Worm (Caenorhabditis elegans) whole organism, L3 larva: Measurements from ENCODE around the gene W06D11.2.

Source experiments
- nhr-237 ChIP-seq: fragments of 150-350 bp; optimal IDR thresholded peaks from 2 replicates; lab custom pipeline; 2014; ENCODE audit warnings: missing biosample characterization, missing genetic modification characterization
- unc-62 ChIP-seq: fragments of 150-350 bp; sonication (generic microtip); optimal IDR thresholded peaks from 4 replicates; lab custom pipeline; 2014; ENCODE audit warnings: missing biosample characterization, missing genetic modification reagents, missing genetic modification characterization

DNA sequence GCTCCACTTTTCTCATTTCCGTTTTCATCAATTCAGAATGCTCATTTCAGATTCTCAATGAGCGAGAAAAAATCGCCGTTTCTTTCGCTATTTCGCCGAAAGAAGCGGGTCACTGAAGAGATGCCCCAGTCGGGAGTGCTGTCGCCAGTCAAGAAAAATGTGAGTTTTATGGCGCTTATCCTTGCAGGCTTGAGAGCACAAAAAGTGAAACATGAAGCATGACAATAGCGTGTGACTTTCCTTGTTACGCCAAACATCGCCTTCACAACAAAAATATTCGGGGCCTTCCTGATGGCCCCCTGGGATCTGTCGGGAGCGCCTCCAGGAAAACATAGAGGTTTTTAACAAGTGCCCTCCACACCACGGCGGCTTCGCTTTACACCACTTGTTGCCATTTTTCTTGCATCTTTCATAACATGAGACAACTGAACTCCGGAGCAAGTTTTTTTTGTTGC is 39.9 kb downstream of the W06D11.2 start, which contains the start of gene E01G6.2:
- TF ChIP-seq nhr-237 (tag; lab: Kevin White, UChicago) (no peak), unc-62 (GFP tag; lab: Kevin White, UChicago) (no peak)
